Worm (Caenorhabditis elegans): ENCODE results near the gene F18E9.4.

F18E9.4 gene

ce11 chrX:8623840-8624591, 43.7 kb downstream of the F18E9.4 start (continued):
- TF ChIP-seq tra-1 (GFP tag; IDR thresholded peaks at IDR 0.05), result peak; percentile 70
- TF ChIP-seq egl-43 (GFP tag; IDR thresholded peaks at IDR 0.05), result peak; percentile 89
- TF ChIP-seq hlh-11 (tag; optimal IDR thresholded peaks at IDR 0.05), result peak; percentile 44
- peak; percentile 87 for TF ChIP-seq Y105C5A.15 (GFP tag; IDR thresholded peaks at IDR 0.05)
- TF ChIP-seq dpl-1 (GFP tag; optimal IDR thresholded peaks at IDR 0.05), result peak; percentile 3
- TF ChIP-seq nhr-102 (tag; optimal IDR thresholded peaks at IDR 0.05), result peak; percentile 55
- peak; percentile 85 for TF ChIP-seq hmg-1.1 (GFP tag; IDR thresholded peaks at IDR 0.05)
- peak; percentile 15 for TF ChIP-seq ztf-7 (tag; optimal IDR thresholded peaks at IDR 0.05)
- TF ChIP-seq unc-62 (GFP tag; optimal IDR thresholded peaks at IDR 0.05 in 1 of 2), result no peak
- no peak for TF ChIP-seq unc-62 (tag; optimal IDR thresholded peaks at IDR 0.05)
- TF ChIP-seq php-3 (GFP tag; IDR thresholded peaks at IDR 0.05), result 0 out of 2 replicates have a peak, but pooled peaks have one; percentile 35
- TF ChIP-seq mdt-29 (GFP tag; IDR thresholded peaks at IDR 0.05), result 0 out of 2 replicates have a peak, but pooled peaks have one; percentile 36
- no peak for TF ChIP-seq ama-1 (optimal IDR thresholded peaks at IDR 0.05)
- TF ChIP-seq zip-2 (tag; optimal IDR thresholded peaks at IDR 0.05), result peak; percentile 24
- peak; percentile 44 for TF ChIP-seq lin-13 (GFP tag; optimal IDR thresholded peaks at IDR 0.05)
- TF ChIP-seq lsy-2 (tag; optimal IDR thresholded peaks at IDR 0.05), result peak in 1 of 2 experiments; percentile 38
- TF ChIP-seq mxl-2 (GFP tag; conservative IDR thresholded peaks at IDR 0.05), result 0 out of 2 replicates have a peak, but pooled peaks have one; percentile 7
- peak; percentile 44 for TF ChIP-seq T20F7.1 (GFP tag; optimal IDR thresholded peaks at IDR 0.05)
- TF ChIP-seq unc-130 (GFP tag; optimal IDR thresholded peaks at IDR 0.05), result peak; percentile 2
- peak; percentile 36; the same call in 1 of the 2 replicates for TF ChIP-seq ceh-44 (GFP tag; IDR thresholded peaks at IDR 0.05)
- TF ChIP-seq ZK546.5 (tag; optimal IDR thresholded peaks at IDR 0.05), result no peak
- TF ChIP-seq hlh-30 (tag; optimal IDR thresholded peaks at IDR 0.05; ENCODE audit: insufficient read depth), result peak; percentile 37
- peak; percentile 79 for TF ChIP-seq pha-4 (GFP tag; IDR thresholded peaks at IDR 0.05)
- no peak for TF ChIP-seq pha-4 (tag; optimal IDR thresholded peaks at IDR 0.05)
- TF ChIP-seq F44E2.7 (GFP tag; IDR thresholded peaks at IDR 0.05), result peak; percentile 57; the same call in 1 of the 2 replicates
- TF ChIP-seq zip-11 (GFP tag; IDR thresholded peaks at IDR 0.05), result peak; percentile 83
- no peak for TF ChIP-seq saeg-2 (GFP tag; IDR thresholded peaks at IDR 0.05)
- TF ChIP-seq nhr-77 (tag; optimal IDR thresholded peaks at IDR 0.05), result peak; percentile 14

ce11 chrX:8625090-8625489, 44.8 kb downstream of the F18E9.4 start, which contains the start of gene K01A12.3:
Gene K01A12.3, minus strand, starts transcription at chrX:8625190.
- TF ChIP-seq unc-62 (GFP tag; optimal IDR thresholded peaks at IDR 0.05 in 1 of 2) (peak in 1 of 2 experiments; percentile 12), unc-62 (tag; optimal IDR thresholded peaks at IDR 0.05) (no peak), lim-7 (GFP tag; IDR thresholded peaks at IDR 0.05) (no peak)
